Worm (Caenorhabditis elegans) whole organism, L1 larva: Measurements from ENCODE around the gene cul-5.

ENCODE experiments used
- alr-1 ChIP-seq: fragments of 200-800 bp; sonication (Bioruptor generic); optimal IDR thresholded peaks from 2 replicates; lab custom pipeline; 2018; ENCODE audit warnings: borderline replicate concordance, mild to moderate bottlenecking, missing genetic modification characterization, missing compliant biosample characterization
- egl-27 ChIP-seq, 2 experiments: fragments of 150-350 bp in 1 of 2; sonication (generic microtip); optimal IDR thresholded peaks; 3 replicates each; lab custom pipeline; 2017 to 2018; ENCODE audit warnings: missing biosample characterization in 2 of 2, missing genetic modification characterization in 2 of 2, missing genetic modification reagents in 2 of 2
- lin-39 ChIP-seq: fragments of 150-350 bp; optimal IDR thresholded peaks from 2 replicates; lab custom pipeline; 2014; ENCODE audit warnings: missing biosample characterization, missing genetic modification reagents, missing genetic modification characterization
- nhr-237 ChIP-seq: fragments of 150-350 bp; optimal IDR thresholded peaks from 2 replicates; lab custom pipeline; 2014; ENCODE audit warnings: missing biosample characterization, missing genetic modification characterization

ce11 chrV:10159972-10160371 is 19.4 kb upstream of the cul-5 start:
- TF ChIP-seq egl-27 (tag; optimal IDR thresholded peaks at IDR 0.05; lab: Kevin White, UChicago): no peak
- TF ChIP-seq nhr-237 (tag; lab: Kevin White, UChicago): no peak
- no peak for TF ChIP-seq alr-1 (tag; lab: Kevin White, UChicago)
- no peak for TF ChIP-seq lin-39 (tag; lab: Kevin White, UChicago)
